Fruit fly (Drosophila melanogaster) whole organism, embryonic: Measurements from ENCODE around the gene CG16753.

Experiments used
- CG10267 ChIP-seq: fragments of 200-800 bp; sonication (Bioruptor generic); optimal IDR thresholded peaks from 2 replicates; lab custom pipeline; 2018; ENCODE audit warnings: missing biosample characterization, mild to moderate bottlenecking, missing genetic modification characterization, moderate library complexity
- CG10366 ChIP-seq: fragments of 200-800 bp; sonication (Bioruptor generic); IDR thresholded peaks from 2 replicates; pipeline ENCODE4 v1.3.6; 2022; ENCODE audit warnings: missing biosample characterization, missing genetic modification characterization
- CG11093 ChIP-seq: fragments of 200-800 bp; sonication (Bioruptor generic); IDR thresholded peaks from 3 replicates; pipeline ENCODE4 v1.3.6; 2022; ENCODE audit warnings: missing biosample characterization, missing genetic modification characterization
- CG15601 ChIP-seq: fragments of 200-800 bp; sonication (Bioruptor generic); optimal IDR thresholded peaks from 3 replicates; lab custom pipeline; 2019; ENCODE audit warnings: missing biosample characterization, mild to moderate bottlenecking, missing genetic modification characterization, moderate library complexity
- CG1647 ChIP-seq: fragments of 200-800 bp; sonication (Bioruptor generic); optimal IDR thresholded peaks from 3 replicates; lab custom pipeline; 2016; ENCODE audit warnings: missing biosample characterization, missing genetic modification characterization
- CG16815 ChIP-seq: fragments of 200-800 bp; sonication (Bioruptor generic); optimal IDR thresholded peaks from 3 replicates; lab custom pipeline; 2017; ENCODE audit warnings: missing biosample characterization, mild to moderate bottlenecking, missing genetic modification characterization
- CG17359 ChIP-seq: fragments of 200-800 bp; sonication (Bioruptor generic); optimal IDR thresholded peaks from 3 replicates; lab custom pipeline; 2018; ENCODE audit warnings: missing biosample characterization, mild to moderate bottlenecking, missing genetic modification characterization, moderate library complexity
- CG18599 ChIP-seq: fragments of 200-800 bp; sonication (Bioruptor generic); optimal IDR thresholded peaks from 3 replicates; lab custom pipeline; 2017; ENCODE audit warnings: missing biosample characterization, missing genetic modification characterization, mild to moderate bottlenecking, moderate library complexity, missing genetic modification reagents
- CG32772 ChIP-seq: fragments of 200-800 bp; sonication (Bioruptor generic); IDR thresholded peaks from 2 replicates; pipeline ENCODE4 v1.3.6; 2022; ENCODE audit warnings: missing biosample characterization, missing genetic modification characterization
- CG33213 ChIP-seq: fragments of 200-800 bp; sonication (Bioruptor generic); optimal IDR thresholded peaks from 3 replicates; lab custom pipeline; 2016; ENCODE audit warnings: missing biosample characterization, missing genetic modification characterization
- CG34224 ChIP-seq: fragments of 200-800 bp; sonication (Bioruptor generic); IDR thresholded peaks from 3 replicates; pipeline ENCODE4 v1.3.6; 2022; ENCODE audit warnings: missing biosample characterization, missing genetic modification characterization; ENCODE audit not compliant: partially characterized antibody
- CG43689 ChIP-seq: fragments of 200-800 bp; sonication (Bioruptor generic); IDR thresholded peaks from 2 replicates; pipeline ENCODE4 v1.3.6; 2022; ENCODE audit warnings: missing biosample characterization, missing genetic modification characterization
- CG4424 ChIP-seq: fragments of 200-800 bp; sonication (Bioruptor generic); optimal IDR thresholded peaks from 3 replicates; lab custom pipeline; 2016; ENCODE audit warnings: missing biosample characterization, missing genetic modification characterization
- CG4730 ChIP-seq: fragments of 200-800 bp; sonication (Bioruptor generic); IDR thresholded peaks from 2 replicates; pipeline ENCODE4 v1.3.6; 2022; ENCODE audit warnings: missing biosample characterization, missing genetic modification characterization
- CG5245 ChIP-seq: fragments of 200-800 bp; sonication (Bioruptor generic); optimal IDR thresholded peaks from 3 replicates; lab custom pipeline; 2016; ENCODE audit warnings: missing biosample characterization, missing genetic modification characterization
- CG6854 ChIP-seq: fragments of 200-800 bp; sonication (Bioruptor generic); optimal IDR thresholded peaks from 3 replicates; lab custom pipeline; 2017; ENCODE audit warnings: missing biosample characterization, mild to moderate bottlenecking, missing genetic modification characterization
- CG7987 ChIP-seq: fragments of 200-800 bp; sonication (Bioruptor generic); optimal IDR thresholded peaks from 2 replicates; lab custom pipeline; 2018; ENCODE audit warnings: missing biosample characterization, mild to moderate bottlenecking, missing genetic modification characterization, moderate library complexity
- CG8290 ChIP-seq, 3 experiments: fragments of 200-800 bp; sonication (Bioruptor generic); optimal IDR thresholded peaks; 2 replicates each; lab custom pipeline; 2016 to 2019; ENCODE audit warnings: missing biosample characterization in 3 of 3, missing genetic modification characterization in 3 of 3, mild to moderate bottlenecking in 2 of 3, moderate library complexity in 1 of 3
- CG8359 ChIP-seq: fragments of 200-800 bp; sonication (Bioruptor generic); optimal IDR thresholded peaks from 2 replicates; lab custom pipeline; 2017; ENCODE audit warnings: missing biosample characterization, mild to moderate bottlenecking, missing genetic modification characterization, borderline replicate concordance
- CG9797 ChIP-seq: fragments of 200-800 bp; sonication (Bioruptor generic); optimal IDR thresholded peaks from 3 replicates; lab custom pipeline; 2018; ENCODE audit warnings: missing biosample characterization, mild to moderate bottlenecking, missing genetic modification characterization
- CkIIα-i1 ChIP-seq: fragments of 200-800 bp; sonication (Bioruptor generic); IDR thresholded peaks from 2 replicates; pipeline ENCODE4 v1.3.6; 2022; ENCODE audit warnings: missing biosample characterization, missing genetic modification characterization
- D19B ChIP-seq: fragments of 200-800 bp; sonication (Bioruptor generic); optimal IDR thresholded peaks from 2 replicates; lab custom pipeline; 2017; ENCODE audit warnings: missing biosample characterization, mild to moderate bottlenecking, missing genetic modification characterization
- Deaf1 ChIP-seq: fragments of 200-800 bp; optimal IDR thresholded peaks from 3 replicates; lab custom pipeline; 2019; ENCODE audit warnings: missing biosample characterization, mild to moderate bottlenecking, missing genetic modification characterization, moderate library complexity
- E2f1 ChIP-seq: fragments of 200-800 bp; sonication (Bioruptor generic); IDR thresholded peaks from 2 replicates; pipeline ENCODE4 v1.3.6; 2022; ENCODE audit warnings: missing biosample characterization, missing genetic modification characterization
- Gug ChIP-seq: fragments of 200-800 bp; sonication (Bioruptor generic); IDR thresholded peaks from 4 replicates; pipeline ENCODE4 v1.3.6; 2022; ENCODE audit warnings: missing biosample characterization, missing genetic modification characterization
- H15 ChIP-seq: fragments of 200-800 bp; sonication (Bioruptor generic); IDR thresholded peaks from 3 replicates; pipeline ENCODE4 v1.3.6; 2022; ENCODE audit warnings: missing biosample characterization, missing genetic modification characterization
- HmgD ChIP-seq: fragments of 200-800 bp; sonication (Bioruptor generic); optimal IDR thresholded peaks from 3 replicates; lab custom pipeline; 2016; ENCODE audit warnings: missing biosample characterization, missing genetic modification characterization
- MTF-1 ChIP-seq: fragments of 200-800 bp; sonication (Bioruptor generic); optimal IDR thresholded peaks from 2 replicates; lab custom pipeline; 2018; ENCODE audit warnings: missing biosample characterization, mild to moderate bottlenecking, missing genetic modification characterization, borderline replicate concordance
- Med ChIP-seq: fragments of 200-800 bp; sonication (Bioruptor generic); peaks from one replicate; lab custom pipeline; 2016; ENCODE audit warnings: missing biosample characterization, missing genetic modification characterization, mild to moderate bottlenecking, inconsistent platforms, moderate library complexity
- PHDP ChIP-seq: fragments of 200-800 bp; sonication (Bioruptor generic); optimal IDR thresholded peaks from 3 replicates; lab custom pipeline; 2018; ENCODE audit warnings: missing biosample characterization, mild to moderate bottlenecking, missing genetic modification characterization, moderate library complexity
- Poxn ChIP-seq: fragments of 200-800 bp; sonication (Bioruptor generic); IDR thresholded peaks from 2 replicates; pipeline ENCODE4 v1.3.6; 2022; ENCODE audit warnings: missing biosample characterization, missing genetic modification characterization
- Sox102F ChIP-seq: fragments of 200-800 bp; sonication (Bioruptor generic); optimal IDR thresholded peaks from 2 replicates; lab custom pipeline; 2018; ENCODE audit warnings: missing biosample characterization, mild to moderate bottlenecking, missing genetic modification characterization, moderate library complexity
- ab ChIP-seq: fragments of 200-800 bp; sonication (Bioruptor generic); optimal IDR thresholded peaks from 2 replicates; lab custom pipeline; 2016; ENCODE audit warnings: missing biosample characterization, missing genetic modification characterization
- dan ChIP-seq: fragments of 200-800 bp; sonication (Bioruptor generic); IDR thresholded peaks from 2 replicates; pipeline ENCODE4 v1.3.6; 2022; ENCODE audit warnings: missing biosample characterization, missing genetic modification characterization
- gce ChIP-seq: fragments of 200-800 bp; sonication (Bioruptor generic); IDR thresholded peaks from 3 replicates; pipeline ENCODE4 v1.3.6; 2022; ENCODE audit warnings: missing biosample characterization, missing genetic modification characterization
- gcm ChIP-seq: fragments of 200-800 bp; sonication (Bioruptor generic); optimal IDR thresholded peaks from 2 replicates; lab custom pipeline; 2019; ENCODE audit warnings: missing biosample characterization, mild to moderate bottlenecking, missing genetic modification characterization, moderate library complexity
- hth ChIP-seq: fragments of >200 bp; optimal IDR thresholded peaks from 2 replicates; lab custom pipeline; 2017; ENCODE audit warnings: inconsistent platforms
- lbe ChIP-seq: fragments of 200-800 bp; sonication (Bioruptor generic); optimal IDR thresholded peaks from 2 replicates; lab custom pipeline; 2016; ENCODE audit warnings: missing biosample characterization, mild to moderate bottlenecking, missing genetic modification characterization
- mam ChIP-seq: fragments of 200-800 bp; sonication (Bioruptor generic); optimal IDR thresholded peaks from 3 replicates; lab custom pipeline; 2016; ENCODE audit warnings: missing biosample characterization, missing genetic modification characterization
- nmo ChIP-seq: fragments of 200-800 bp; sonication (Bioruptor generic); optimal IDR thresholded peaks from 2 replicates; lab custom pipeline; 2018; ENCODE audit warnings: missing biosample characterization, mild to moderate bottlenecking, missing genetic modification characterization, moderate library complexity
- oc ChIP-seq: fragments of 200-800 bp; sonication (Bioruptor generic); optimal IDR thresholded peaks from 2 replicates; lab custom pipeline; 2018; ENCODE audit warnings: missing biosample characterization, mild to moderate bottlenecking, missing genetic modification characterization, moderate library complexity
- salm ChIP-seq: fragments of 200-800 bp; sonication (Bioruptor generic); optimal IDR thresholded peaks from 2 replicates; lab custom pipeline; 2018; ENCODE audit warnings: missing biosample characterization, mild to moderate bottlenecking, missing genetic modification characterization
- schlank ChIP-seq: fragments of 200-800 bp; sonication (Bioruptor generic); optimal IDR thresholded peaks from 2 replicates; lab custom pipeline; 2018; ENCODE audit warnings: missing biosample characterization, mild to moderate bottlenecking, missing genetic modification characterization
- shn ChIP-seq: fragments of 200-800 bp; sonication (Bioruptor generic); optimal IDR thresholded peaks from 3 replicates; lab custom pipeline; 2016; ENCODE audit warnings: missing biosample characterization, missing genetic modification characterization
- sna ChIP-seq: fragments of 200-800 bp; sonication (Bioruptor generic); IDR thresholded peaks from 2 replicates; pipeline ENCODE4 v1.3.6; 2022; ENCODE audit warnings: missing biosample characterization, missing genetic modification characterization; ENCODE audit not compliant: partially characterized antibody
- sr ChIP-seq: fragments of 200-800 bp; sonication (Bioruptor generic); IDR thresholded peaks from 3 replicates; pipeline ENCODE4 v1.3.6; 2022; ENCODE audit warnings: missing biosample characterization, missing genetic modification characterization
- usp ChIP-seq: fragments of >200 bp; optimal IDR thresholded peaks from 2 replicates; lab custom pipeline; 2017; ENCODE audit warnings: missing biosample characterization, missing genetic modification characterization
- zen ChIP-seq: fragments of 200-800 bp; sonication (Bioruptor generic); optimal IDR thresholded peaks from 3 replicates; lab custom pipeline; 2018; ENCODE audit warnings: missing biosample characterization, mild to moderate bottlenecking, missing genetic modification characterization, moderate library complexity
- zen2 ChIP-seq: fragments of 200-800 bp; sonication (Bioruptor generic); IDR thresholded peaks from 3 replicates; pipeline ENCODE4 v1.3.6; 2022; ENCODE audit warnings: missing biosample characterization, missing genetic modification characterization; ENCODE audit not compliant: partially characterized antibody

Gene CG16753

dm6 chr3L:3081146-3081872 is 26.4 kb downstream of the CG16753 start (continued):
- TF ChIP-seq oc (peak; percentile 99), CG10366 (GFP tag; lab: Robert Waterston, UW) (peak; percentile 99), mam (GFP tag; lab: Kevin White, UChicago) (peak; percentile 97), usp (GFP tag; lab: Kevin White, UChicago) (no peak), MTF-1 (peak; percentile 97), HmgD (GFP tag; lab: Kevin White, UChicago) (peak; percentile 80), ab (GFP tag; lab: Kevin White, UChicago) (peak; percentile 86), CG17359 (tag; lab: Kevin White, UChicago) (peak; percentile 99), CG43689 (GFP tag; lab: Robert Waterston, UW) (peak; percentile 95), hth (lab: Kevin White, UChicago) (no peak), CG7987 (GFP tag; lab: Kevin White, UChicago) (peak; percentile 98), CG16815 (peak; percentile 97), gcm (GFP tag; lab: Kevin White, UChicago) (peak; percentile 99), CG8290 (GFP tag; optimal IDR thresholded peaks at IDR 0.05; lab: Kevin White, UChicago) (peak; percentile 98), CG8290 (tag; optimal IDR thresholded peaks at IDR 0.05; lab: Kevin White, UChicago) (peak; percentile 87 to 99), H15 (GFP tag; lab: Robert Waterston, UW) (peak; percentile 98), zen2 (peak; percentile 55; the same call in 1 of the 3 replicates), CG4424 (GFP tag; lab: Kevin White, UChicago) (peak; percentile 99), lbe (peak; percentile 98), schlank (tag; lab: Kevin White, UChicago) (peak; percentile 98), nmo (GFP tag; lab: Kevin White, UChicago) (peak; percentile 98), dan (GFP tag; lab: Robert Waterston, UW) (peak; percentile 85), gce (GFP tag; lab: Robert Waterston, UW) (peak; percentile 97), CG33213 (GFP tag; lab: Kevin White, UChicago) (peak; percentile 95), CG15601 (tag; lab: Kevin White, UChicago) (peak; percentile 97), CG4730 (GFP tag; lab: Robert Waterston, UW) (peak; percentile 97), Sox102F (GFP tag; lab: Kevin White, UChicago) (peak; percentile 99), sr (GFP tag; lab: Robert Waterston, UW) (peak; percentile 97), Poxn (peak; percentile 94), Gug (GFP tag; lab: Robert Waterston, UW) (peak; percentile 97), CG34224 (GFP tag; lab: Robert Waterston, UW) (peak; percentile 76), sna (GFP tag; lab: Robert Waterston, UW) (peak; percentile 90), CG9797 (GFP tag; lab: Kevin White, UChicago) (peak; percentile 68), D19B (GFP tag; lab: Kevin White, UChicago) (peak; percentile 95), salm (tag; lab: Kevin White, UChicago) (peak; percentile 98), E2f1 (GFP tag; lab: Robert Waterston, UW) (peak; percentile 98), CG18599 (peak; percentile 100), Deaf1 (peak; percentile 90), CG1647 (GFP tag; lab: Kevin White, UChicago) (peak; percentile 97), CG10267 (peak; percentile 95), CG6854 (GFP tag; lab: Kevin White, UChicago) (peak; percentile 99), Med (GFP tag; lab: Kevin White, UChicago) (peak; percentile 100), CG11093 (peak; percentile 96), CG8359 (GFP tag; lab: Kevin White, UChicago) (peak; percentile 95), CkIIα-i1 (GFP tag; lab: Robert Waterston, UW) (peak; percentile 72; the same call in 1 of the 2 replicates), zen (tag; lab: Kevin White, UChicago) (peak; percentile 94), CG5245 (GFP tag; lab: Kevin White, UChicago) (peak; percentile 97), PHDP (tag; lab: Kevin White, UChicago) (peak; percentile 99), CG32772 (GFP tag; lab: Robert Waterston, UW) (peak; percentile 98), shn (GFP tag; lab: Kevin White, UChicago) (peak; percentile 92)
